Worm (Caenorhabditis elegans) whole organism, young adult: ENCODE measurements around the gene cnc-4.

Experiments
- B0035.1 ChIP-seq: sonication (generic microtip); optimal IDR thresholded peaks from 2 replicates; lab custom pipeline; 2016; ENCODE audit warnings: missing genetic modification characterization, mild to moderate bottlenecking, missing compliant biosample characterization, missing genotype, missing genetic modification reagents
- B0336.3 ChIP-seq: fragments of 200-800 bp; sonication (Bioruptor generic); IDR thresholded peaks from 2 replicates; pipeline ENCODE4 v1.3.6; 2022; ENCODE audit warnings: missing genetic modification characterization, missing compliant biosample characterization
- C06A6.2 ChIP-seq: fragments of 200-800 bp; sonication (Bioruptor generic); conservative IDR thresholded peaks from 2 replicates; pipeline ENCODE4 v1.3.6; 2022; ENCODE audit warnings: missing genetic modification characterization, missing compliant biosample characterization
- C17E4.6 ChIP-seq: fragments of 200-800 bp; sonication (Bioruptor generic); IDR thresholded peaks from 2 replicates; pipeline ENCODE4 v1.3.6; 2022; ENCODE audit warnings: missing genetic modification reagents, missing genetic modification characterization, missing compliant biosample characterization
- F10E7.11 ChIP-seq: sonication (generic microtip); optimal IDR thresholded peaks from 2 replicates; lab custom pipeline; 2017; ENCODE audit warnings: mild to moderate bottlenecking, missing genetic modification characterization, moderate library complexity, missing compliant biosample characterization
- F22D6.2 ChIP-seq: sonication (generic microtip); optimal IDR thresholded peaks from 2 replicates; lab custom pipeline; 2016; ENCODE audit warnings: mild to moderate bottlenecking, missing genetic modification characterization, missing compliant biosample characterization
- F33H1.4 ChIP-seq: fragments of 200-800 bp; sonication (Bioruptor generic); IDR thresholded peaks from 2 replicates; pipeline ENCODE4 v1.3.6; 2022; ENCODE audit warnings: missing genetic modification reagents, missing genetic modification characterization, missing compliant biosample characterization
- F37B4.10 ChIP-seq: fragments of 200-800 bp; sonication (Bioruptor generic); IDR thresholded peaks from 2 replicates; pipeline ENCODE4 v1.3.6; 2022; ENCODE audit warnings: missing genetic modification characterization, missing compliant biosample characterization
- F55B11.4 ChIP-seq: sonication (generic microtip); optimal IDR thresholded peaks from 2 replicates; lab custom pipeline; 2016; ENCODE audit warnings: missing compliant biosample characterization, missing genetic modification characterization, borderline replicate concordance; ENCODE audit not compliant: insufficient read depth
- F57A8.1 ChIP-seq: fragments of 200-800 bp; sonication (Bioruptor generic); optimal IDR thresholded peaks from 2 replicates; lab custom pipeline; 2018; ENCODE audit warnings: mild to moderate bottlenecking, missing genetic modification characterization, moderate library complexity, missing compliant biosample characterization
- K11D2.4 ChIP-seq: fragments of 200-800 bp; sonication (Bioruptor generic); IDR thresholded peaks from 2 replicates; pipeline ENCODE4 v1.3.6; 2022; ENCODE audit warnings: missing genetic modification reagents, missing genetic modification characterization, missing compliant biosample characterization
- K12H6.12 ChIP-seq: fragments of 200-800 bp; sonication (Bioruptor generic); optimal IDR thresholded peaks from 2 replicates; lab custom pipeline; 2018; ENCODE audit warnings: mild to moderate bottlenecking, missing genetic modification characterization, missing compliant biosample characterization
- Y53G8AR.9 ChIP-seq: fragments of 200-800 bp; sonication (Bioruptor generic); conservative IDR thresholded peaks from 2 replicates; pipeline ENCODE4 v1.3.6; 2022; ENCODE audit warnings: missing genetic modification reagents, missing genetic modification characterization, missing compliant biosample characterization
- Y56A3A.18 ChIP-seq: fragments of 200-800 bp; sonication (Bioruptor generic); IDR thresholded peaks from 2 replicates; pipeline ENCODE4 v1.3.6; 2022; ENCODE audit warnings: missing genetic modification reagents, missing genetic modification characterization, missing compliant biosample characterization
- Y67H2A.10 ChIP-seq: fragments of 200-800 bp; sonication (Bioruptor generic); conservative IDR thresholded peaks from 2 replicates; pipeline ENCODE4 v1.3.6; 2022; ENCODE audit warnings: missing genetic modification reagents, missing genetic modification characterization, missing compliant biosample characterization
- akir-1 ChIP-seq: fragments of 200-800 bp; sonication (Bioruptor generic); optimal IDR thresholded peaks from 2 replicates; lab custom pipeline; 2018; ENCODE audit warnings: mild to moderate bottlenecking, missing genetic modification characterization, moderate library complexity, missing compliant biosample characterization
- aptf-2 ChIP-seq: fragments of 200-800 bp; sonication (Bioruptor generic); conservative IDR thresholded peaks from 2 replicates; pipeline ENCODE4 v1.3.6; 2022; ENCODE audit warnings: missing genetic modification reagents, missing genetic modification characterization, missing compliant biosample characterization
- aptf-3 ChIP-seq: fragments of 200-800 bp; sonication (Bioruptor generic); IDR thresholded peaks from 2 replicates; pipeline ENCODE4 v1.3.6; 2022; ENCODE audit warnings: missing genetic modification characterization, missing compliant biosample characterization
- atf-7 ChIP-seq: sonication (generic microtip); optimal IDR thresholded peaks from 2 replicates; lab custom pipeline; 2017; ENCODE audit warnings: mild to moderate bottlenecking, missing genetic modification characterization, missing compliant biosample characterization
- attf-6 ChIP-seq: fragments of 200-800 bp; sonication (Bioruptor generic); IDR thresholded peaks from 2 replicates; pipeline ENCODE4 v1.3.6; 2022; ENCODE audit warnings: missing genetic modification reagents, missing genetic modification characterization, missing compliant biosample characterization
- bed-1 ChIP-seq: fragments of 200-800 bp; sonication (Bioruptor generic); IDR thresholded peaks from 2 replicates; pipeline ENCODE4 v1.3.6; 2022; ENCODE audit warnings: missing genetic modification reagents, missing genetic modification characterization, missing compliant biosample characterization
- bed-2 ChIP-seq: fragments of 200-800 bp; sonication (Bioruptor generic); IDR thresholded peaks from 2 replicates; pipeline ENCODE4 v1.3.6; 2022; ENCODE audit warnings: missing genetic modification reagents, missing genetic modification characterization, missing compliant biosample characterization
- cebp-2 ChIP-seq: fragments of 200-800 bp; sonication (Bioruptor generic); IDR thresholded peaks from 2 replicates; pipeline ENCODE4 v1.3.6; 2022; ENCODE audit warnings: missing genetic modification characterization, missing compliant biosample characterization
- ceh-79 ChIP-seq: sonication (generic microtip); optimal IDR thresholded peaks from 2 replicates; lab custom pipeline; 2017; ENCODE audit warnings: mild to moderate bottlenecking, missing genetic modification characterization, missing compliant biosample characterization
- die-1 ChIP-seq: sonication (generic microtip); optimal IDR thresholded peaks from 2 replicates; lab custom pipeline; 2016; ENCODE audit warnings: missing genotype, mild to moderate bottlenecking, missing genetic modification characterization, missing compliant biosample characterization
- dpl-1 ChIP-seq: fragments of 150-350 bp; optimal IDR thresholded peaks from 2 replicates; lab custom pipeline; 2014; ENCODE audit warnings: missing biosample characterization, missing genetic modification reagents, missing genetic modification characterization
- egl-18 ChIP-seq: fragments of 200-800 bp; sonication (Bioruptor generic); IDR thresholded peaks from 2 replicates; pipeline ENCODE4 v1.3.6; 2022; ENCODE audit warnings: missing genetic modification reagents, missing genetic modification characterization, missing compliant biosample characterization
- ekl-4 ChIP-seq: fragments of 200-800 bp; sonication (Bioruptor generic); IDR thresholded peaks from 2 replicates; pipeline ENCODE4 v1.3.6; 2022; ENCODE audit warnings: missing genetic modification reagents, missing genetic modification characterization, missing compliant biosample characterization
- let-526 ChIP-seq: fragments of 200-800 bp; sonication (Bioruptor generic); IDR thresholded peaks from 2 replicates; pipeline ENCODE4 v1.3.6; 2022; ENCODE audit warnings: missing genetic modification reagents, missing genetic modification characterization, missing compliant biosample characterization
- lin-26 ChIP-seq: fragments of 200-800 bp; sonication (Bioruptor generic); IDR thresholded peaks from 2 replicates; pipeline ENCODE4 v1.3.6; 2022; ENCODE audit warnings: missing genetic modification reagents, missing genetic modification characterization, missing compliant biosample characterization
- lir-1 ChIP-seq: fragments of 200-800 bp; sonication (Bioruptor generic); conservative IDR thresholded peaks from 2 replicates; pipeline ENCODE4 v1.3.6; 2022; ENCODE audit warnings: missing genetic modification reagents, missing genetic modification characterization, missing compliant biosample characterization
- madf-6 ChIP-seq: fragments of 200-800 bp; sonication (Bioruptor generic); IDR thresholded peaks from 2 replicates; pipeline ENCODE4 v1.3.6; 2022; ENCODE audit warnings: missing genetic modification reagents, missing genetic modification characterization, missing compliant biosample characterization
- madf-8 ChIP-seq: fragments of 200-800 bp; sonication (Bioruptor generic); conservative IDR thresholded peaks from 2 replicates; pipeline ENCODE4 v1.3.6; 2022; ENCODE audit warnings: missing genetic modification reagents, missing genetic modification characterization, missing compliant biosample characterization
- mcd-1 ChIP-seq: fragments of 200-800 bp; sonication (Bioruptor generic); IDR thresholded peaks from 2 replicates; pipeline ENCODE4 v1.3.6; 2022; ENCODE audit warnings: missing genetic modification reagents, missing genetic modification characterization, missing compliant biosample characterization
- nfya-1 ChIP-seq: sonication (generic microtip); optimal IDR thresholded peaks from 2 replicates; lab custom pipeline; 2017; ENCODE audit warnings: antibody characterized with exemption, missing compliant biosample characterization, missing genetic modification characterization, borderline replicate concordance; ENCODE audit not compliant: insufficient read depth
- nfya-2 ChIP-seq: fragments of 200-800 bp; sonication (Bioruptor generic); IDR thresholded peaks from 2 replicates; pipeline ENCODE4 v1.3.6; 2022; ENCODE audit warnings: missing genetic modification reagents, missing genetic modification characterization, missing compliant biosample characterization
- nhr-120 ChIP-seq: fragments of 200-800 bp; sonication (Bioruptor generic); IDR thresholded peaks from 2 replicates; pipeline ENCODE4 v1.3.6; 2022; ENCODE audit warnings: missing genetic modification characterization, missing compliant biosample characterization
- nhr-179 ChIP-seq: sonication (generic microtip); optimal IDR thresholded peaks from 2 replicates; lab custom pipeline; 2016; ENCODE audit warnings: mild to moderate bottlenecking, missing genetic modification characterization, missing compliant biosample characterization
- nhr-80 ChIP-seq: sonication (generic microtip); optimal IDR thresholded peaks from 2 replicates; lab custom pipeline; 2016; ENCODE audit warnings: missing genetic modification characterization, missing compliant biosample characterization
- xnd-1 ChIP-seq: sonication (generic microtip); optimal IDR thresholded peaks from 2 replicates; lab custom pipeline; 2016; ENCODE audit warnings: missing genotype, missing genetic modification reagents, missing genetic modification characterization, missing compliant biosample characterization
- ztf-3 ChIP-seq: fragments of 200-800 bp; sonication (Bioruptor generic); optimal IDR thresholded peaks from 2 replicates; lab custom pipeline; 2018; ENCODE audit warnings: mild to moderate bottlenecking, missing genetic modification characterization, missing compliant biosample characterization

cnc-4 gene

ce11 chrV:1476841-1477240 is 29.8 kb downstream of the cnc-4 start (continued):
- TF ChIP-seq ceh-79 (tag; lab: Kevin White, UChicago): no peak
- peak; percentile 60 for TF ChIP-seq F33H1.4 (GFP tag; lab: Robert Waterston, UW)
- no peak for TF ChIP-seq bed-1 (GFP tag; lab: Robert Waterston, UW)
- no peak for TF ChIP-seq nhr-80 (tag; lab: Kevin White, UChicago)
- TF ChIP-seq egl-18 (GFP tag; lab: Robert Waterston, UW): no peak
- TF ChIP-seq dpl-1 (GFP tag; lab: Kevin White, UChicago): no peak
- no peak for TF ChIP-seq attf-6
- no peak for TF ChIP-seq let-526 (GFP tag; lab: Robert Waterston, UW)
- TF ChIP-seq ztf-3 (GFP tag; lab: Kevin White, UChicago): no peak
- no peak for TF ChIP-seq C17E4.6 (GFP tag; lab: Robert Waterston, UW)
- TF ChIP-seq madf-8 (GFP tag; lab: Robert Waterston, UW): no peak
- TF ChIP-seq F37B4.10: no peak
- no peak for TF ChIP-seq F10E7.11
- no peak for TF ChIP-seq Y67H2A.10 (GFP tag; lab: Robert Waterston, UW)
- no peak for TF ChIP-seq K12H6.12 (tag; lab: Kevin White, UChicago)
- no peak for TF ChIP-seq B0035.1
- TF ChIP-seq madf-6: peak; percentile 26
- no peak for TF ChIP-seq F57A8.1 (GFP tag; lab: Kevin White, UChicago)
- no peak; the same call in 1 of the 2 replicates for TF ChIP-seq Y53G8AR.9 (GFP tag; lab: Robert Waterston, UW)
- TF ChIP-seq mcd-1: 0 out of 2 replicates have a peak, but pooled peaks have one; percentile 3
- TF ChIP-seq cebp-2: no peak
- TF ChIP-seq akir-1 (GFP tag; lab: Kevin White, UChicago): no peak
- no peak for TF ChIP-seq B0336.3 (GFP tag; lab: Robert Waterston, UW)
- TF ChIP-seq nhr-179 (tag; lab: Kevin White, UChicago): no peak
- TF ChIP-seq aptf-3: no peak
- TF ChIP-seq die-1: no peak
- TF ChIP-seq nfya-1 (tag; lab: Kevin White, UChicago): no peak
- TF ChIP-seq C06A6.2 (GFP tag; lab: Robert Waterston, UW): no peak
- no peak for TF ChIP-seq F55B11.4 (tag; lab: Kevin White, UChicago)
- TF ChIP-seq lir-1: no peak
- no peak for TF ChIP-seq aptf-2 (GFP tag; lab: Robert Waterston, UW)
- TF ChIP-seq Y56A3A.18 (GFP tag; lab: Robert Waterston, UW): no peak
- no peak for TF ChIP-seq F22D6.2 (tag; lab: Kevin White, UChicago)
- TF ChIP-seq xnd-1 (tag; lab: Kevin White, UChicago): peak; percentile 33
- TF ChIP-seq nhr-120 (GFP tag; lab: Robert Waterston, UW): no peak
- TF ChIP-seq nfya-2: no peak
- no peak for TF ChIP-seq ekl-4
- TF ChIP-seq lin-26: no peak
- no peak for TF ChIP-seq K11D2.4

ce11 chrV:1480841-1481240 is 33.8 kb downstream of the cnc-4 start:
- TF ChIP-seq K12H6.12 (tag; lab: Kevin White, UChicago) (peak; percentile 37), bed-2 (GFP tag; lab: Robert Waterston, UW) (no peak), atf-7 (tag; lab: Kevin White, UChicago) (no peak)
